Fruit fly (Drosophila melanogaster) whole organism, embryonic: ENCODE results near the gene CG8301.

Experiments
- Asciz ChIP-seq: fragments of 200-800 bp; sonication (Bioruptor generic); optimal IDR thresholded peaks from 2 replicates; lab custom pipeline; 2017; ENCODE audit warnings: missing biosample characterization, mild to moderate bottlenecking, missing genetic modification characterization, missing genetic modification reagents
- CG1024 ChIP-seq: fragments of 200-800 bp; sonication (Bioruptor generic); IDR thresholded peaks from 2 replicates; pipeline ENCODE4 v1.3.6; 2022; ENCODE audit warnings: missing biosample characterization, missing genetic modification characterization
- CG12942 ChIP-seq: fragments of 200-800 bp; sonication (Bioruptor generic); optimal IDR thresholded peaks from 3 replicates; lab custom pipeline; 2016; ENCODE audit warnings: missing biosample characterization, missing genetic modification characterization
- CG13287 ChIP-seq: fragments of 200-800 bp; sonication (Bioruptor generic); IDR thresholded peaks from 2 replicates; pipeline ENCODE4 v1.3.6; 2022; ENCODE audit warnings: missing biosample characterization, missing genetic modification characterization; ENCODE audit not compliant: partially characterized antibody
- CG15073 ChIP-seq: fragments of 200-800 bp; sonication (Bioruptor generic); optimal IDR thresholded peaks from 2 replicates; lab custom pipeline; 2016; ENCODE audit warnings: missing biosample characterization, missing genetic modification characterization
- CG15514 ChIP-seq: fragments of 200-800 bp; sonication (Bioruptor generic); optimal IDR thresholded peaks from 3 replicates; lab custom pipeline; 2017; ENCODE audit warnings: missing biosample characterization, missing genetic modification characterization, mild to moderate bottlenecking, moderate library complexity, missing genetic modification reagents
- CG1603 ChIP-seq: fragments of 200-800 bp; sonication (Bioruptor generic); optimal IDR thresholded peaks from 2 replicates; lab custom pipeline; 2019; ENCODE audit warnings: missing biosample characterization, mild to moderate bottlenecking, missing genetic modification characterization, moderate library complexity
- CG16863 ChIP-seq: fragments of 200-800 bp; sonication (Bioruptor generic); optimal IDR thresholded peaks from 3 replicates; lab custom pipeline; 2016; ENCODE audit warnings: missing biosample characterization, missing genetic modification characterization
- CG17568 ChIP-seq: fragments of 200-800 bp; sonication (Bioruptor generic); optimal IDR thresholded peaks from 2 replicates; lab custom pipeline; 2018; ENCODE audit warnings: missing biosample characterization, mild to moderate bottlenecking, missing genetic modification characterization, moderate library complexity
- CG18619 ChIP-seq: fragments of 200-800 bp; sonication (Bioruptor generic); optimal IDR thresholded peaks from 3 replicates; lab custom pipeline; 2017; ENCODE audit warnings: missing biosample characterization, mild to moderate bottlenecking, missing genetic modification characterization
- CG31388 ChIP-seq: fragments of 200-800 bp; sonication (Bioruptor generic); optimal IDR thresholded peaks from 2 replicates; lab custom pipeline; 2016; ENCODE audit warnings: missing biosample characterization, missing genetic modification characterization
- CG3407 ChIP-seq: fragments of 200-800 bp; sonication (Bioruptor generic); optimal IDR thresholded peaks from 2 replicates; lab custom pipeline; 2018; ENCODE audit warnings: missing biosample characterization, mild to moderate bottlenecking, missing genetic modification characterization
- CG6654 ChIP-seq: fragments of 200-800 bp; sonication (Bioruptor generic); optimal IDR thresholded peaks from 2 replicates; lab custom pipeline; 2017; ENCODE audit warnings: missing biosample characterization, mild to moderate bottlenecking, missing genetic modification characterization
- CG6683 ChIP-seq: fragments of 200-800 bp; sonication (Bioruptor generic); optimal IDR thresholded peaks from 2 replicates; lab custom pipeline; 2017; ENCODE audit warnings: missing biosample characterization, mild to moderate bottlenecking, missing genetic modification characterization, missing genetic modification reagents
- CG8388 ChIP-seq: fragments of 200-800 bp; sonication (Bioruptor generic); optimal IDR thresholded peaks from 2 replicates; lab custom pipeline; 2019; ENCODE audit warnings: missing biosample characterization, mild to moderate bottlenecking, missing genetic modification characterization, moderate library complexity
- CG9797 ChIP-seq: fragments of 200-800 bp; sonication (Bioruptor generic); optimal IDR thresholded peaks from 3 replicates; lab custom pipeline; 2018; ENCODE audit warnings: missing biosample characterization, mild to moderate bottlenecking, missing genetic modification characterization
- CG9817 ChIP-seq: fragments of 200-800 bp; sonication (Bioruptor generic); optimal IDR thresholded peaks from 2 replicates; lab custom pipeline; 2018; ENCODE audit warnings: missing biosample characterization, mild to moderate bottlenecking, missing genetic modification characterization, moderate library complexity
- CHES-1-like ChIP-seq: fragments of 200-800 bp; sonication (Bioruptor generic); optimal IDR thresholded peaks from 2 replicates; lab custom pipeline; 2016; ENCODE audit warnings: missing biosample characterization, missing genetic modification characterization
- Dbx ChIP-seq: fragments of 200-800 bp; sonication (Bioruptor generic); IDR thresholded peaks from 3 replicates; pipeline ENCODE4 v1.3.6; 2022; ENCODE audit warnings: missing biosample characterization, missing genetic modification characterization
- Dfd ChIP-seq, 2 experiments: fragments of >200 bp; optimal IDR thresholded peaks; 2 replicates each; lab custom pipeline; 2017; ENCODE audit warnings: missing biosample characterization in 2 of 2, missing genetic modification characterization in 2 of 2
- ERR ChIP-seq: fragments of 200-800 bp; sonication (Bioruptor generic); optimal IDR thresholded peaks from 2 replicates; lab custom pipeline; 2016; ENCODE audit warnings: missing biosample characterization, missing genetic modification characterization
- Fer3 ChIP-seq: fragments of 200-800 bp; sonication (Bioruptor generic); optimal IDR thresholded peaks from 2 replicates; lab custom pipeline; 2018; ENCODE audit warnings: missing biosample characterization, mild to moderate bottlenecking, missing genetic modification characterization, moderate library complexity
- Jarid2 ChIP-seq: fragments of 200-800 bp; sonication (Bioruptor generic); optimal IDR thresholded peaks from 3 replicates; lab custom pipeline; 2017; ENCODE audit warnings: mild to moderate bottlenecking, missing biosample characterization, missing genetic modification reagents, missing genetic modification characterization
- Kr ChIP-seq: fragments of 200-800 bp; sonication (Bioruptor generic); optimal IDR thresholded peaks from 2 replicates; lab custom pipeline; 2017; ENCODE audit warnings: missing biosample characterization, mild to moderate bottlenecking, missing genetic modification characterization
- Meics ChIP-seq: fragments of 200-800 bp; sonication (Bioruptor generic); optimal IDR thresholded peaks from 2 replicates; lab custom pipeline; 2017; ENCODE audit warnings: missing biosample characterization, mild to moderate bottlenecking, missing genetic modification characterization
- Oli ChIP-seq: fragments of 200-800 bp; sonication (Bioruptor generic); optimal IDR thresholded peaks from 2 replicates; lab custom pipeline; 2018; ENCODE audit warnings: missing biosample characterization, mild to moderate bottlenecking, missing genetic modification characterization, moderate library complexity
- Poxn ChIP-seq: fragments of 200-800 bp; sonication (Bioruptor generic); IDR thresholded peaks from 2 replicates; pipeline ENCODE4 v1.3.6; 2022; ENCODE audit warnings: missing biosample characterization, missing genetic modification characterization
- Rx ChIP-seq: fragments of 200-800 bp; sonication (Bioruptor generic); IDR thresholded peaks from 2 replicates; pipeline ENCODE4 v1.3.6; 2022; ENCODE audit warnings: missing biosample characterization, missing genetic modification characterization
- Sox102F ChIP-seq: fragments of 200-800 bp; sonication (Bioruptor generic); optimal IDR thresholded peaks from 2 replicates; lab custom pipeline; 2018; ENCODE audit warnings: missing biosample characterization, mild to moderate bottlenecking, missing genetic modification characterization, moderate library complexity
- Spps ChIP-seq: fragments of 200-800 bp; sonication (Bioruptor generic); optimal IDR thresholded peaks from 2 replicates; lab custom pipeline; 2018; ENCODE audit warnings: missing biosample characterization, mild to moderate bottlenecking, missing genetic modification characterization
- Trl ChIP-seq, 3 experiments: fragments of >200 bp in 2 of 3; fragments of 200-800 bp in 1 of 3; sonication (Bioruptor generic) in 1 of 3; optimal IDR thresholded peaks; 2 replicates in 1 of 3; 3 replicates in 2 of 3; lab custom pipeline; 2016 to 2017; ENCODE audit warnings: missing biosample characterization in 1 of 3, missing genetic modification characterization in 1 of 3
- amos ChIP-seq: fragments of 200-800 bp; sonication (Bioruptor generic); IDR thresholded peaks from 2 replicates; pipeline ENCODE4 v1.3.6; 2022; ENCODE audit warnings: missing biosample characterization, missing genetic modification characterization; ENCODE audit not compliant: partially characterized antibody
- bab2 ChIP-seq: fragments of 200-800 bp; sonication (Bioruptor generic); optimal IDR thresholded peaks from 2 replicates; lab custom pipeline; 2016; ENCODE audit warnings: missing biosample characterization, missing genetic modification characterization
- bigmax ChIP-seq: fragments of 200-800 bp; sonication (Bioruptor generic); optimal IDR thresholded peaks from 2 replicates; lab custom pipeline; 2018; ENCODE audit warnings: missing biosample characterization, mild to moderate bottlenecking, missing genetic modification characterization
- bowl ChIP-seq: fragments of 200-800 bp; sonication (Bioruptor generic); IDR thresholded peaks from 2 replicates; pipeline ENCODE4 v1.3.6; 2022; ENCODE audit warnings: missing biosample characterization, missing genetic modification characterization
- br ChIP-seq: fragments of >200 bp; optimal IDR thresholded peaks from 2 replicates; lab custom pipeline; 2017
- cad ChIP-seq: fragments of >200 bp; optimal IDR thresholded peaks from 2 replicates; lab custom pipeline; 2017; ENCODE audit warnings: missing biosample characterization, missing genetic modification characterization
- chn ChIP-seq: fragments of 200-800 bp; sonication (Bioruptor generic); optimal IDR thresholded peaks from 2 replicates; lab custom pipeline; 2016; ENCODE audit warnings: missing biosample characterization, missing genetic modification characterization
- gce ChIP-seq: fragments of 200-800 bp; sonication (Bioruptor generic); IDR thresholded peaks from 3 replicates; pipeline ENCODE4 v1.3.6; 2022; ENCODE audit warnings: missing biosample characterization, missing genetic modification characterization
- gt ChIP-seq: fragments of 200-800 bp; sonication (Bioruptor generic); IDR thresholded peaks from 2 replicates; pipeline ENCODE4 v1.3.6; 2022; ENCODE audit warnings: missing biosample characterization, missing genetic modification characterization
- hbn ChIP-seq: fragments of 200-800 bp; sonication (Bioruptor generic); IDR thresholded peaks from 2 replicates; pipeline ENCODE4 v1.3.6; 2022; ENCODE audit warnings: missing biosample characterization, missing genetic modification characterization; ENCODE audit not compliant: partially characterized antibody
- kni ChIP-seq: fragments of 200-800 bp; sonication (Bioruptor generic); optimal IDR thresholded peaks from 3 replicates; lab custom pipeline; 2017; ENCODE audit warnings: mild to moderate bottlenecking, missing biosample characterization, missing genetic modification reagents, missing genetic modification characterization
- nau ChIP-seq: fragments of 200-800 bp; sonication (Bioruptor generic); optimal IDR thresholded peaks from 3 replicates; lab custom pipeline; 2017; ENCODE audit warnings: missing biosample characterization, mild to moderate bottlenecking, missing genetic modification characterization, missing genetic modification reagents
- nerfin-2 ChIP-seq: fragments of 200-800 bp; sonication (Bioruptor generic); IDR thresholded peaks from 2 replicates; pipeline ENCODE4 v1.3.6; 2022; ENCODE audit warnings: missing biosample characterization, missing genetic modification characterization; ENCODE audit not compliant: partially characterized antibody
- otp ChIP-seq: fragments of 200-800 bp; sonication (Bioruptor generic); IDR thresholded peaks from 3 replicates; pipeline ENCODE4, ENCODE4 v1.3.6; 2022; ENCODE audit warnings: missing biosample characterization, missing genetic modification characterization
- pho ChIP-seq: fragments of 200-800 bp; sonication (Bioruptor generic); optimal IDR thresholded peaks from 2 replicates; lab custom pipeline; 2016; ENCODE audit warnings: missing biosample characterization, missing genetic modification characterization
- schlank ChIP-seq: fragments of 200-800 bp; sonication (Bioruptor generic); optimal IDR thresholded peaks from 2 replicates; lab custom pipeline; 2018; ENCODE audit warnings: missing biosample characterization, mild to moderate bottlenecking, missing genetic modification characterization
- slbo ChIP-seq: fragments of 200-800 bp; sonication (Bioruptor generic); IDR thresholded peaks from 2 replicates; pipeline ENCODE4 v1.3.6; 2022; ENCODE audit warnings: missing biosample characterization, missing genetic modification characterization
- unpg ChIP-seq: fragments of 200-800 bp; sonication (Bioruptor generic); optimal IDR thresholded peaks from 3 replicates; lab custom pipeline; 2018; ENCODE audit warnings: missing biosample characterization, mild to moderate bottlenecking, missing genetic modification characterization, moderate library complexity
- vvl ChIP-seq: fragments of 200-800 bp; sonication (Bioruptor generic); IDR thresholded peaks from 2 replicates; pipeline ENCODE4 v1.3.6; 2022; ENCODE audit warnings: missing biosample characterization, missing genetic modification characterization
- wek ChIP-seq: fragments of 200-800 bp; sonication (Bioruptor generic); optimal IDR thresholded peaks from 3 replicates; lab custom pipeline; 2018; ENCODE audit warnings: missing biosample characterization, mild to moderate bottlenecking, missing genetic modification characterization, moderate library complexity

Gene CG8301

dm6 chr3R:9581089-9581520 lies at the start of gene CG8301 (continued):
- no peak for TF ChIP-seq bowl
- TF ChIP-seq chn (GFP tag; lab: Kevin White, UChicago), result no peak
- no peak for TF ChIP-seq CG1024 (GFP tag; lab: Robert Waterston, UW)
- TF ChIP-seq Spps (tag; lab: Kevin White, UChicago), result no peak
- TF ChIP-seq CG6683, result no peak
- no peak for TF ChIP-seq CG31388 (GFP tag; lab: Kevin White, UChicago)
- TF ChIP-seq CG12942 (GFP tag; lab: Kevin White, UChicago), result no peak
- TF ChIP-seq CG13287 (GFP tag; lab: Robert Waterston, UW), result no peak
- peak; percentile 51 for TF ChIP-seq unpg
- TF ChIP-seq Dbx, result peak; percentile 15; the same call in 1 of the 3 replicates
- peak; percentile 24 for TF ChIP-seq Oli (tag; lab: Kevin White, UChicago)
- peak; percentile 46; the same call in 1 of the 2 replicates for TF ChIP-seq vvl (GFP tag; lab: Robert Waterston, UW)
- no peak for TF ChIP-seq Jarid2 (GFP tag; lab: Kevin White, UChicago)
- no peak for TF ChIP-seq br
- peak; percentile 50 for TF ChIP-seq Sox102F (GFP tag; lab: Kevin White, UChicago)
- peak; percentile 20 for TF ChIP-seq Meics (GFP tag; lab: Kevin White, UChicago)
- no peak for TF ChIP-seq Rx (GFP tag; lab: Robert Waterston, UW)
- no peak for TF ChIP-seq Kr (GFP tag; lab: Kevin White, UChicago)
- no peak for TF ChIP-seq gt
- TF ChIP-seq pho, result peak; percentile 10
- no peak for TF ChIP-seq gce (GFP tag; lab: Robert Waterston, UW)
- no peak for TF ChIP-seq Poxn
- TF ChIP-seq CHES-1-like (GFP tag; lab: Kevin White, UChicago), result no peak
- no peak for TF ChIP-seq CG9817
- TF ChIP-seq Asciz (GFP tag; lab: Kevin White, UChicago), result peak; percentile 34
- no peak for TF ChIP-seq CG6654 (GFP tag; lab: Kevin White, UChicago)
- TF ChIP-seq ERR (GFP tag; lab: Kevin White, UChicago), result peak; percentile 1
- no peak for TF ChIP-seq CG3407 (GFP tag; lab: Kevin White, UChicago)
- TF ChIP-seq bigmax (GFP tag; lab: Kevin White, UChicago), result no peak
- TF ChIP-seq nau (GFP tag; lab: Kevin White, UChicago), result no peak
- no peak for TF ChIP-seq kni (GFP tag; lab: Kevin White, UChicago)
- no peak for TF ChIP-seq Dfd (GFP tag; optimal IDR thresholded peaks at IDR 0.05; lab: Kevin White, UChicago)
- TF ChIP-seq CG1603, result no peak
- TF ChIP-seq otp, result no peak
- TF ChIP-seq Trl (optimal IDR thresholded peaks at IDR 0.05; lab: Kevin White, UChicago), result no peak
- TF ChIP-seq Trl (GFP tag; optimal IDR thresholded peaks at IDR 0.05; lab: Kevin White, UChicago), result no peak
- TF ChIP-seq schlank (tag; lab: Kevin White, UChicago), result no peak
- no peak for TF ChIP-seq amos (GFP tag; lab: Robert Waterston, UW)
- no peak for TF ChIP-seq CG18619 (GFP tag; lab: Kevin White, UChicago)
- no peak for TF ChIP-seq slbo (GFP tag; lab: Robert Waterston, UW)
- no peak for TF ChIP-seq hbn (GFP tag; lab: Robert Waterston, UW)
- no peak for TF ChIP-seq CG15073
- no peak for TF ChIP-seq CG8388
- no peak for TF ChIP-seq CG9797 (GFP tag; lab: Kevin White, UChicago)
- TF ChIP-seq Fer3, result peak; percentile 30
- TF ChIP-seq cad (GFP tag; lab: Kevin White, UChicago), result no peak
- no peak for TF ChIP-seq bab2 (GFP tag; lab: Kevin White, UChicago)
- TF ChIP-seq CG16863 (GFP tag; lab: Kevin White, UChicago), result no peak
- TF ChIP-seq CG15514 (GFP tag; lab: Kevin White, UChicago), result peak; percentile 48
- no peak for TF ChIP-seq nerfin-2 (GFP tag; lab: Robert Waterston, UW)
- TF ChIP-seq wek (GFP tag; lab: Kevin White, UChicago), result no peak
- TF ChIP-seq CG17568 (GFP tag; lab: Kevin White, UChicago), result no peak
